Fruit fly (Drosophila melanogaster) whole organism, prepupa: ENCODE results near the gene Hecw.

Experiments used
- CG10631 ChIP-seq: fragments of 200-800 bp; sonication (Bioruptor generic); optimal IDR thresholded peaks from 2 replicates; lab custom pipeline; 2016; ENCODE audit warnings: missing biosample characterization, missing genetic modification characterization
- CG11902 ChIP-seq: fragments of 200-800 bp; sonication (Bioruptor generic); optimal IDR thresholded peaks from 3 replicates; lab custom pipeline; 2016; ENCODE audit warnings: missing biosample characterization, missing genetic modification characterization
- CG3032 ChIP-seq: fragments of 200-800 bp; optimal IDR thresholded peaks from 2 replicates; lab custom pipeline; 2019; ENCODE audit warnings: missing biosample characterization, mild to moderate bottlenecking, missing genetic modification characterization, moderate library complexity
- CG4318 ChIP-seq: fragments of 200-800 bp; sonication (Bioruptor generic); optimal IDR thresholded peaks from 3 replicates; lab custom pipeline; 2017; ENCODE audit warnings: missing biosample characterization, mild to moderate bottlenecking, missing genetic modification characterization
- Lpt ChIP-seq: fragments of 200-800 bp; sonication (Bioruptor generic); optimal IDR thresholded peaks from 3 replicates; lab custom pipeline; 2016; ENCODE audit warnings: missing biosample characterization, missing genetic modification characterization
- net ChIP-seq: fragments of 200-800 bp; sonication (Bioruptor generic); optimal IDR thresholded peaks from 3 replicates; lab custom pipeline; 2016; ENCODE audit warnings: missing biosample characterization, missing genetic modification characterization
- svp ChIP-seq: fragments of 200-800 bp; sonication (Bioruptor generic); peaks from one replicate; lab custom pipeline; 2016; ENCODE audit warnings: missing biosample characterization, missing genetic modification characterization

DNA sequence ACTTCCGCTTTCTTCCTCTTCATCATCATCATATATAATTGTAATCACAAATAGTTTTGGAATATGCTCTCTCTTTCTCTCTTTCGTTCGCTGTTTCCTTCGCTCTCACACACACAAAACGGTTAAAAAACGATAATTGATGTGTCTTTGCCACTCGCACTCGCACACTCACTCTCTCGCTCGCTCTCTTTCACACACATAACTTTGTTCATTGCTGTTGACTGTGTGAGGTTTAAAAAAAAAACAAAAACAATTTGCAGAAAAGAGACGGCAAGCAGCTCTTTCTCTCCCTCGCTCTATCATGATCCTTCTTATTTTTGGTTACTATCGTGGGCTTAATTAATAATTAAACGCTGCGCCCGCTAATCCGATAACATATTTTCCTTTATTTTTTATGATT, 57.7 kb downstream of the Hecw start:
- TF ChIP-seq Lpt (GFP tag; lab: Kevin White, UChicago) (no peak), net (GFP tag; lab: Kevin White, UChicago) (no peak), CG4318 (no peak), CG11902 (no peak), CG10631 (GFP tag; lab: Kevin White, UChicago) (no peak), CG3032 (no peak), svp (no peak)
